Worm (Caenorhabditis elegans) whole organism, L1 larva: ENCODE measurements around the gene lury-1.

Experiments
- aha-1 ChIP-seq: fragments of 150-350 bp; optimal IDR thresholded peaks from 2 replicates; lab custom pipeline; 2014; ENCODE audit warnings: missing biosample characterization, missing genetic modification characterization
- alr-1 ChIP-seq: fragments of 200-800 bp; sonication (Bioruptor generic); optimal IDR thresholded peaks from 2 replicates; lab custom pipeline; 2018; ENCODE audit warnings: borderline replicate concordance, mild to moderate bottlenecking, missing genetic modification characterization, missing compliant biosample characterization
- ama-1 ChIP-seq: fragments of 150-350 bp; optimal IDR thresholded peaks from 2 replicates; lab custom pipeline; 2014
- ceh-82 ChIP-seq, 3 experiments: fragments of 150-350 bp in 1 of 3; sonication (generic microtip) in 2 of 3; optimal IDR thresholded peaks; 2 replicates each; lab custom pipeline; 2014 to 2017; ENCODE audit warnings: missing biosample characterization in 3 of 3, missing genetic modification characterization in 3 of 3
- jun-1 ChIP-seq: fragments of 150-350 bp; optimal IDR thresholded peaks from 2 replicates; lab custom pipeline; 2014; ENCODE audit warnings: missing biosample characterization, missing genetic modification reagents, missing genetic modification characterization
- lsy-2 ChIP-seq, 2 experiments: fragments of 150-350 bp; optimal IDR thresholded peaks; 2 replicates each; lab custom pipeline; 2014; ENCODE audit warnings: missing biosample characterization in 2 of 2, missing genetic modification characterization in 2 of 2
- nhr-12 ChIP-seq: sonication (generic microtip); optimal IDR thresholded peaks from 2 replicates; lab custom pipeline; 2017; ENCODE audit warnings: missing biosample characterization, missing genetic modification characterization
- nhr-237 ChIP-seq: fragments of 150-350 bp; optimal IDR thresholded peaks from 2 replicates; lab custom pipeline; 2014; ENCODE audit warnings: missing biosample characterization, missing genetic modification characterization
- nhr-90 ChIP-seq: sonication (generic microtip); optimal IDR thresholded peaks from 2 replicates; lab custom pipeline; 2016; ENCODE audit warnings: mild to moderate bottlenecking, missing genetic modification characterization, missing compliant biosample characterization; ENCODE audit not compliant: poor library complexity
- pqm-1 ChIP-seq: sonication (generic microtip); optimal IDR thresholded peaks from 3 replicates; lab custom pipeline; 2017; ENCODE audit warnings: missing biosample characterization, missing genetic modification characterization
- skn-1 ChIP-seq: fragments of 150-350 bp; optimal IDR thresholded peaks from 2 replicates; lab custom pipeline; 2014; ENCODE audit warnings: missing biosample characterization, missing genetic modification characterization
- ztf-11 ChIP-seq, 2 experiments: sonication (generic microtip); optimal IDR thresholded peaks; 2 replicates each; lab custom pipeline; 2016 to 2017; ENCODE audit warnings: missing genetic modification characterization in 2 of 2, missing biosample characterization in 1 of 2, missing compliant biosample characterization in 1 of 2

DNA sequence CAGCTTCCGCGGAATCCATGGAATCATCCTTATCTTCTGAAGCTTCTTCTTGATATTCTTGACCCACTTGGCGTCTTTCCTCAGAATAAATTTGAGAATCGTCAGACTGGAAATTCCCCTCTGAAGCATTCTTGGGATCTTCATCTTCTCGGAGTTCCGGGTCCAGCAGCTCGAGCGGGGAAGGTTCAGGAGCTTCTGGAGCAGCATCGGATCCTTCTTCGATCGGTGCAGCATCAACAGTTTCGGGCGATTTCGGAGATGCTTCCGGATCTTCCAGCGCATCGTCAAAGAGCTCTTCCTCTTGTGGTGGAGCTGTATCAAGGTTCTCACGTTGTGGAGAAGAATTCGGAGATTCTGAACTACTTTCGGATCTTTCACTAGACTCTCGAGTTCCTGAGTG lies 21.4 kb downstream of the lury-1 start:
- no peak for TF ChIP-seq nhr-90 (tag; lab: Kevin White, UChicago)
- TF ChIP-seq ama-1 (lab: Kevin White, UChicago): no peak
- no peak for TF ChIP-seq skn-1
- no peak for TF ChIP-seq nhr-12
- TF ChIP-seq aha-1 (tag; lab: Kevin White, UChicago): no peak
- TF ChIP-seq alr-1 (tag; lab: Kevin White, UChicago): no peak
- TF ChIP-seq jun-1 (tag; lab: Kevin White, UChicago): no peak
- no peak for TF ChIP-seq ceh-82 (tag; optimal IDR thresholded peaks at IDR 0.05; lab: Kevin White, UChicago)
- TF ChIP-seq ztf-11 (tag; optimal IDR thresholded peaks at IDR 0.05; lab: Kevin White, UChicago): no peak
- no peak for TF ChIP-seq lsy-2 (tag; optimal IDR thresholded peaks at IDR 0.05; lab: Kevin White, UChicago)
- TF ChIP-seq nhr-237 (tag; lab: Kevin White, UChicago): no peak
- no peak for TF ChIP-seq pqm-1 (tag; lab: Kevin White, UChicago)
